Fruit fly (Drosophila melanogaster): Measurements from ENCODE around the gene CG32262.
A peak's percentile ranks its signal among the peaks of the same experiment; 100 is the strongest.

CG32262 gene

dm6 chr3L:3802677-3803076 lies 7.3 kb downstream of the CG32262 start (continued):
- no peak for TF ChIP-seq CG6791 (GFP tag; IDR thresholded peaks at IDR 0.05; ENCODE audit: partially characterized antibody)
- TF ChIP-seq Xbp1 (GFP tag; optimal IDR thresholded peaks at IDR 0.05), result peak; percentile 80
- TF ChIP-seq CG4707 (GFP tag; optimal IDR thresholded peaks at IDR 0.05), result peak; percentile 21
- peak; percentile 82 for TF ChIP-seq her (GFP tag; optimal IDR thresholded peaks at IDR 0.05)

- TF ChIP-seq gro (GFP tag; optimal IDR thresholded peaks at IDR 0.05) (no peak), Dbx (GFP tag; IDR thresholded peaks at IDR 0.05) (0 out of 3 replicates have a peak, but pooled peaks have one; percentile 0), CG2678 (tag; optimal IDR thresholded peaks at IDR 0.05) (peak; percentile 2), Hand (GFP tag; optimal IDR thresholded peaks at IDR 0.05) (peak; percentile 3), CG9727 (GFP tag; optimal IDR thresholded peaks at IDR 0.05) (peak; percentile 3), Spps (tag; optimal IDR thresholded peaks at IDR 0.05) (no peak), Fer2 (tag; optimal IDR thresholded peaks at IDR 0.05) (no peak), Med (GFP tag) (peak; percentile 48), grau (tag; optimal IDR thresholded peaks at IDR 0.05) (peak; percentile 6), gem (tag; optimal IDR thresholded peaks at IDR 0.05) (peak; percentile 47), stwl (tag; optimal IDR thresholded peaks at IDR 0.05) (peak; percentile 85), sd (tag; optimal IDR thresholded peaks at IDR 0.05) (peak; percentile 75), CG2120 (GFP tag; optimal IDR thresholded peaks at IDR 0.05) (peak; percentile 4), CG13123 (GFP tag; optimal IDR thresholded peaks at IDR 0.05) (no peak), CG7556 (GFP tag; optimal IDR thresholded peaks at IDR 0.05) (peak; percentile 21), sens (GFP tag) (peak; percentile 20)
Measured at dm6 chr3L:3801813-3802212, 8.2 kb downstream of the CG32262 start.

- no peak for TF ChIP-seq HHEX (GFP tag; optimal IDR thresholded peaks at IDR 0.05)
- TF ChIP-seq CG18599 (GFP tag; optimal IDR thresholded peaks at IDR 0.05), result peak; percentile 83
- no peak for TF ChIP-seq HmgZ (tag; optimal IDR thresholded peaks at IDR 0.05)
- TF ChIP-seq CG9609 (GFP tag; optimal IDR thresholded peaks at IDR 0.05), result no peak
- no peak for TF ChIP-seq ewg (GFP tag; optimal IDR thresholded peaks at IDR 0.05)
- no peak for TF ChIP-seq ato (GFP tag; IDR thresholded peaks at IDR 0.05; ENCODE audit: partially characterized antibody)
- TF ChIP-seq CG1792 (GFP tag; optimal IDR thresholded peaks at IDR 0.05), result no peak
- no peak for TF ChIP-seq sc (optimal IDR thresholded peaks at IDR 0.05)
- TF ChIP-seq sc (GFP tag; optimal IDR thresholded peaks at IDR 0.05), result no peak
- TF ChIP-seq fd96Cb (tag; optimal IDR thresholded peaks at IDR 0.05), result no peak
- TF ChIP-seq CG2120 (GFP tag; optimal IDR thresholded peaks at IDR 0.05), result peak; percentile 15
- TF ChIP-seq CG7928 (GFP tag; optimal IDR thresholded peaks at IDR 0.05), result no peak
- TF ChIP-seq crc (GFP tag; optimal IDR thresholded peaks at IDR 0.05), result no peak
- TF ChIP-seq CG7372 (GFP tag; IDR thresholded peaks at IDR 0.05), result 0 out of 2 replicates have a peak, but pooled peaks have one; percentile 6
- no peak for TF ChIP-seq CG3065 (GFP tag; optimal IDR thresholded peaks at IDR 0.05)
- no peak for TF ChIP-seq D19A (tag; optimal IDR thresholded peaks at IDR 0.05)
- no peak for TF ChIP-seq CG2712 (tag; optimal IDR thresholded peaks at IDR 0.05)
- TF ChIP-seq CG15696 (tag; optimal IDR thresholded peaks at IDR 0.05), result no peak
- no peak for TF ChIP-seq prd (optimal IDR thresholded peaks at IDR 0.05)
- TF ChIP-seq prd (GFP tag; IDR thresholded peaks at IDR 0.05), result peak; percentile 23; the same call in 1 of the 3 replicates
- no peak for TF ChIP-seq Sox102F (GFP tag; optimal IDR thresholded peaks at IDR 0.05)
- TF ChIP-seq CG8089 (GFP tag; optimal IDR thresholded peaks at IDR 0.05), result no peak
- TF ChIP-seq CG9876 (GFP tag; optimal IDR thresholded peaks at IDR 0.05), result no peak
- TF ChIP-seq BEAF-32 (GFP tag; optimal IDR thresholded peaks at IDR 0.05), result no peak
- TF ChIP-seq B-H2 (GFP tag; optimal IDR thresholded peaks at IDR 0.05), result no peak
- TF ChIP-seq maf-S (GFP tag; optimal IDR thresholded peaks at IDR 0.05), result no peak
- peak; percentile 5 for TF ChIP-seq CG7556 (GFP tag; optimal IDR thresholded peaks at IDR 0.05)
- no peak for TF ChIP-seq YL-1 (GFP tag; optimal IDR thresholded peaks at IDR 0.05)
- 0 out of 2 replicates have a peak, but pooled peaks have one; percentile 13 for TF ChIP-seq Rfx (GFP tag; IDR thresholded peaks at IDR 0.05)
- no peak for TF ChIP-seq Blimp-1 (GFP tag; optimal IDR thresholded peaks at IDR 0.05)
- TF ChIP-seq phol (tag; optimal IDR thresholded peaks at IDR 0.05), result no peak
Measured at dm6 chr3L:3801343-3801742, 8.7 kb downstream of the CG32262 start.
